Fruit fly (Drosophila melanogaster): ENCODE data around the gene Oga.

Gene Oga

dm6 chr3R:21189520-21190180, 29.2 kb upstream of the Oga start:
- TF ChIP-seq Crg-1 (GFP tag; optimal IDR thresholded peaks at IDR 0.05), result no peak
- no peak for TF ChIP-seq cnc (optimal IDR thresholded peaks at IDR 0.05)
- TF ChIP-seq bab1 (GFP tag; optimal IDR thresholded peaks at IDR 0.05), result no peak
- peak; percentile 33 for TF ChIP-seq kay (GFP tag; ENCODE audit: borderline replicate concordance)
- no peak for TF ChIP-seq Clk (GFP tag; optimal IDR thresholded peaks at IDR 0.05)
- TF ChIP-seq toe (GFP tag; optimal IDR thresholded peaks at IDR 0.05), result no peak
- no peak for TF ChIP-seq CG12768 (GFP tag; optimal IDR thresholded peaks at IDR 0.05)
- TF ChIP-seq cic (GFP tag; optimal IDR thresholded peaks at IDR 0.05), result no peak

DNA sequence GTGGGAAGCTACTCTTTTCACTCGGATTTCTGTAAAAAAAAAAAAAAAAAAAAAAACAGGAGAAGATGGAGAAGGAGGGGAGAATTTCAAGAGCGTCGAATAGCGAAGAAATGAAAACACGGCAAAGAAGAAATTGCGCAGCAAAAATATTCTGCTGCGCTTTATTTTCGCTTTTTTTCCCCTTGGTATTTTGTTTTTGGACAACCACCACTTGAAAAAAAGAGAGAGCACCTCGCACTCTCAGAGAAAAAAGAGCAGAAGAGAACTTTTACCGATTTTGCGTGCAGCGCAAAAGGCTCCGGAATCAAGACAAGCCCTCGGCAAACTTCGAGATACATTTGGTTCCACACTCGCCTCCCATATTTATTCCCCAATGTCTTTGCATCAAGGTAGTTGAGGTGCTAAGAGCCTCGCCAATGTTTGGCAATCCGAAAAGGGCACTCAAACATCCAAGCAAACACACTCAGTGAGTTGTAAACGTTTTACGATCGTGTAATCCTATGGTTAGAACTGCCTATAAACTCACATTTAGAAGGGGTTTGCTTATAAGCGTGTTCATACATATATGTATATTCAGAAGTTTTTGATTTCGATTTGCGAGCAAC, 28.0 kb upstream of the Oga start:
- TF ChIP-seq cic (GFP tag; optimal IDR thresholded peaks at IDR 0.05) (peak; percentile 46), kay (GFP tag; ENCODE audit: borderline replicate concordance) (peak; percentile 77), bab1 (GFP tag; optimal IDR thresholded peaks at IDR 0.05) (no peak), CG7045 (GFP tag; optimal IDR thresholded peaks at IDR 0.05) (no peak), tj (GFP tag; optimal IDR thresholded peaks at IDR 0.05) (peak; percentile 83), pad (GFP tag; optimal IDR thresholded peaks at IDR 0.05) (peak; percentile 77)

- TF ChIP-seq pad (GFP tag; optimal IDR thresholded peaks at IDR 0.05) (no peak), CG1620 (GFP tag; optimal IDR thresholded peaks at IDR 0.05) (no peak), Clk (GFP tag; optimal IDR thresholded peaks at IDR 0.05) (no peak), toe (GFP tag; optimal IDR thresholded peaks at IDR 0.05) (no peak), CG5204 (GFP tag; optimal IDR thresholded peaks at IDR 0.05) (no peak), cnc (optimal IDR thresholded peaks at IDR 0.05) (no peak), CG11617 (GFP tag; optimal IDR thresholded peaks at IDR 0.05) (no peak), CG12768 (GFP tag; optimal IDR thresholded peaks at IDR 0.05) (no peak)
These were observed 26.6 kb upstream of the Oga start for dm6 chr3R:21192267-21192666.

- TF ChIP-seq kay (GFP tag; ENCODE audit: borderline replicate concordance) (peak; percentile 89), cnc (optimal IDR thresholded peaks at IDR 0.05) (no peak), pad (GFP tag; optimal IDR thresholded peaks at IDR 0.05) (peak; percentile 69), CG7101 (tag; optimal IDR thresholded peaks at IDR 0.05) (peak; percentile 71), toe (GFP tag; optimal IDR thresholded peaks at IDR 0.05) (peak; percentile 64), CG11617 (GFP tag; optimal IDR thresholded peaks at IDR 0.05) (peak; percentile 61), CG1620 (GFP tag; optimal IDR thresholded peaks at IDR 0.05) (peak; percentile 3), Crg-1 (GFP tag; optimal IDR thresholded peaks at IDR 0.05) (peak; percentile 66), Hr96 (GFP tag; optimal IDR thresholded peaks at IDR 0.05) (peak; percentile 68), cic (GFP tag; optimal IDR thresholded peaks at IDR 0.05) (peak; percentile 94), Clk (GFP tag; optimal IDR thresholded peaks at IDR 0.05) (peak; percentile 53), CG12768 (GFP tag; optimal IDR thresholded peaks at IDR 0.05) (peak; percentile 90), CG7045 (GFP tag; optimal IDR thresholded peaks at IDR 0.05) (peak; percentile 88), CG14711 (tag; optimal IDR thresholded peaks at IDR 0.05) (peak; percentile 51), tj (GFP tag; optimal IDR thresholded peaks at IDR 0.05) (peak; percentile 24), CG5204 (GFP tag; optimal IDR thresholded peaks at IDR 0.05) (no peak), ovo (GFP tag; optimal IDR thresholded peaks at IDR 0.05) (peak; percentile 88), bab1 (GFP tag; optimal IDR thresholded peaks at IDR 0.05) (no peak), Mnt (GFP tag; optimal IDR thresholded peaks at IDR 0.05) (peak; percentile 48), CG33017 (tag; optimal IDR thresholded peaks at IDR 0.05) (peak; percentile 55)
These were observed 25.1 kb upstream of the Oga start for dm6 chr3R:21193742-21194141.

DNA sequence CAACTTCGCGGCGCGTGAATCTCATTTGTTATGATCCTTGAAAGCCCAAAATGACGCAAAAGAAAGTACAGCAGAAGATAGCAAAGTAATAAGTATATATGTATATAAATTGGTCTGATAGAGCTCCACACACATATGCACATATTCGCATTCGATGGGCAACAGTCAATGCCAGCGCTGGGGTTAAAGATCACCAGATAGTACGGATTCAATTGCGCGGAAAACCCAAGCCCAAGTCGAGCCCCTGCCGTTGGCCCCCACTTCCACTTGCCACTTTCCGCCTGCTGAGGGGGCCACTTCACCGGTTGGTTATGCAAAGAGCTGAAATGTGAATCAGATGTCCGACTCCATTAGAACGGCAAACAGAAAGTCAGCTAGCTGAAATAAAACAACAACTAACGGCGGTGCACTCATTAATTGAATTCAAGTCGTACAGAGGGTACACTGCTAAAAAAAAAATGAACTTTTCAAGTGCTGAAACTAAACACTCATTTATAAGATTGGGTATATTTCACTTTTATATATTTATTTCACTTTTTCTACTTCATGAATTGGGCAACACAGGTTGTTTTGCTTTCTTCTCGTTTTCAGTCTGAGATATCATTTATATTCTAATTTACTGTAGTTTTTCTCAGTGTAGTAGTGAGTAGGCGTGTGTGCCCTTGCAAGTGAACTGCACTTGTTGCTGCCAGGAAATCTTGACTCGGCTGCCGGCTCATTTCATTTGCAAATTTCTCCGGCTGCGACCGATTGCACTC, 23.5 kb upstream of the Oga start:
- TF ChIP-seq Mnt (GFP tag; optimal IDR thresholded peaks at IDR 0.05) (peak; percentile 45), CG12768 (GFP tag; optimal IDR thresholded peaks at IDR 0.05) (peak; percentile 82), CG11617 (GFP tag; optimal IDR thresholded peaks at IDR 0.05) (peak; percentile 86), CG7045 (GFP tag; optimal IDR thresholded peaks at IDR 0.05) (peak; percentile 80), Clk (GFP tag; optimal IDR thresholded peaks at IDR 0.05) (peak; percentile 76), kay (GFP tag; ENCODE audit: borderline replicate concordance) (peak; percentile 84), Crg-1 (GFP tag; optimal IDR thresholded peaks at IDR 0.05) (peak; percentile 62), bab1 (GFP tag; optimal IDR thresholded peaks at IDR 0.05) (peak; percentile 44), CG33017 (tag; optimal IDR thresholded peaks at IDR 0.05) (peak; percentile 90), toe (GFP tag; optimal IDR thresholded peaks at IDR 0.05) (peak; percentile 73), CG14711 (tag; optimal IDR thresholded peaks at IDR 0.05) (peak; percentile 56), CG5204 (GFP tag; optimal IDR thresholded peaks at IDR 0.05) (peak; percentile 89), cic (GFP tag; optimal IDR thresholded peaks at IDR 0.05) (peak; percentile 54), CG1620 (GFP tag; optimal IDR thresholded peaks at IDR 0.05) (peak; percentile 59), CG7101 (tag; optimal IDR thresholded peaks at IDR 0.05) (peak; percentile 77), tj (GFP tag; optimal IDR thresholded peaks at IDR 0.05) (peak; percentile 58), ovo (GFP tag; optimal IDR thresholded peaks at IDR 0.05) (peak; percentile 61), pad (GFP tag; optimal IDR thresholded peaks at IDR 0.05) (peak; percentile 40), Hr96 (GFP tag; optimal IDR thresholded peaks at IDR 0.05) (peak; percentile 54), cnc (optimal IDR thresholded peaks at IDR 0.05) (no peak)

dm6 chr3R:21197566-21197965, 21.3 kb upstream of the Oga start:
- TF ChIP-seq Clk (GFP tag; optimal IDR thresholded peaks at IDR 0.05) (no peak), tj (GFP tag; optimal IDR thresholded peaks at IDR 0.05) (peak; percentile 100), bab1 (GFP tag; optimal IDR thresholded peaks at IDR 0.05) (no peak), kay (GFP tag; ENCODE audit: borderline replicate concordance) (peak; percentile 24), ovo (GFP tag; optimal IDR thresholded peaks at IDR 0.05) (no peak), Hr96 (GFP tag; optimal IDR thresholded peaks at IDR 0.05) (no peak), CG33017 (tag; optimal IDR thresholded peaks at IDR 0.05) (no peak)

All from whole organism, adult.